Fruit fly (Drosophila melanogaster) whole organism, embryonic: ENCODE results near the gene Alg12.

Source experiments
- Abd-B ChIP-seq: fragments of 200-800 bp; sonication (Bioruptor generic); optimal IDR thresholded peaks from 2 replicates; lab custom pipeline; 2018; ENCODE audit warnings: missing biosample characterization, mild to moderate bottlenecking, missing genetic modification characterization, moderate library complexity
- Bdp1 ChIP-seq: fragments of 200-800 bp; sonication (Bioruptor generic); optimal IDR thresholded peaks from 3 replicates; lab custom pipeline; 2016; ENCODE audit warnings: missing biosample characterization, missing genetic modification characterization
- CG10209 ChIP-seq: fragments of 200-800 bp; sonication (Bioruptor generic); optimal IDR thresholded peaks from 3 replicates; lab custom pipeline; 2017; ENCODE audit warnings: missing biosample characterization, mild to moderate bottlenecking, missing genetic modification characterization, missing genetic modification reagents
- CG1024 ChIP-seq: fragments of 200-800 bp; sonication (Bioruptor generic); IDR thresholded peaks from 2 replicates; pipeline ENCODE4 v1.3.6; 2022; ENCODE audit warnings: missing biosample characterization, missing genetic modification characterization
- CG10431 ChIP-seq: fragments of 200-800 bp; sonication (Bioruptor generic); optimal IDR thresholded peaks from 3 replicates; lab custom pipeline; 2018; ENCODE audit warnings: missing biosample characterization, mild to moderate bottlenecking, missing genetic modification characterization
- CG11085 ChIP-seq: fragments of 200-800 bp; sonication (Bioruptor generic); IDR thresholded peaks from 2 replicates; pipeline ENCODE4 v1.3.6; 2022; ENCODE audit warnings: missing biosample characterization, missing genetic modification characterization
- CG11093 ChIP-seq: fragments of 200-800 bp; sonication (Bioruptor generic); IDR thresholded peaks from 3 replicates; pipeline ENCODE4 v1.3.6; 2022; ENCODE audit warnings: missing biosample characterization, missing genetic modification characterization
- CG13287 ChIP-seq: fragments of 200-800 bp; sonication (Bioruptor generic); IDR thresholded peaks from 2 replicates; pipeline ENCODE4 v1.3.6; 2022; ENCODE audit warnings: missing biosample characterization, missing genetic modification characterization; ENCODE audit not compliant: partially characterized antibody
- CG13424 ChIP-seq: fragments of 200-800 bp; sonication (Bioruptor generic); optimal IDR thresholded peaks from 2 replicates; lab custom pipeline; 2019; ENCODE audit warnings: missing biosample characterization, mild to moderate bottlenecking, missing genetic modification characterization, moderate library complexity
- CG13894 ChIP-seq: fragments of 200-800 bp; sonication (Bioruptor generic); optimal IDR thresholded peaks from 3 replicates; lab custom pipeline; 2018; ENCODE audit warnings: missing biosample characterization, mild to moderate bottlenecking, missing genetic modification characterization, moderate library complexity
- CG14014 ChIP-seq: fragments of 200-800 bp; sonication (Bioruptor generic); IDR thresholded peaks from 2 replicates; pipeline ENCODE4 v1.3.6; 2022; ENCODE audit warnings: missing biosample characterization, missing genetic modification characterization
- CG14860 ChIP-seq: fragments of 200-800 bp; sonication (Bioruptor generic); IDR thresholded peaks from 3 replicates; pipeline ENCODE4 v1.3.6; 2022; ENCODE audit warnings: missing biosample characterization, missing genetic modification characterization; ENCODE audit not compliant: partially characterized antibody
- CG16815 ChIP-seq: fragments of 200-800 bp; sonication (Bioruptor generic); optimal IDR thresholded peaks from 3 replicates; lab custom pipeline; 2017; ENCODE audit warnings: missing biosample characterization, mild to moderate bottlenecking, missing genetic modification characterization
- CG2116 ChIP-seq: fragments of 200-800 bp; sonication (Bioruptor generic); optimal IDR thresholded peaks from 3 replicates; lab custom pipeline; 2018; ENCODE audit warnings: missing biosample characterization, mild to moderate bottlenecking, missing genetic modification characterization
- CG2120 ChIP-seq: fragments of 200-800 bp; sonication (Bioruptor generic); optimal IDR thresholded peaks from 3 replicates; lab custom pipeline; 2016; ENCODE audit warnings: missing biosample characterization, missing genetic modification characterization
- CG31388 ChIP-seq: fragments of 200-800 bp; sonication (Bioruptor generic); optimal IDR thresholded peaks from 2 replicates; lab custom pipeline; 2016; ENCODE audit warnings: missing biosample characterization, missing genetic modification characterization
- CG34224 ChIP-seq: fragments of 200-800 bp; sonication (Bioruptor generic); IDR thresholded peaks from 3 replicates; pipeline ENCODE4 v1.3.6; 2022; ENCODE audit warnings: missing biosample characterization, missing genetic modification characterization; ENCODE audit not compliant: partially characterized antibody
- CG34422 ChIP-seq: fragments of 200-800 bp; sonication (Bioruptor generic); IDR thresholded peaks from 3 replicates; pipeline ENCODE4 v1.3.6; 2022; ENCODE audit warnings: missing biosample characterization, missing genetic modification characterization
- CG4617 ChIP-seq: fragments of 200-800 bp; sonication (Bioruptor generic); optimal IDR thresholded peaks from 3 replicates; lab custom pipeline; 2016; ENCODE audit warnings: missing biosample characterization, missing genetic modification characterization, borderline replicate concordance
- CG6791 ChIP-seq: fragments of 200-800 bp; sonication (Bioruptor generic); IDR thresholded peaks from 3 replicates; pipeline ENCODE4 v1.3.6; 2022; ENCODE audit warnings: missing biosample characterization, missing genetic modification characterization; ENCODE audit not compliant: partially characterized antibody
- CG7745 ChIP-seq: fragments of 200-800 bp; sonication (Bioruptor generic); optimal IDR thresholded peaks from 2 replicates; lab custom pipeline; 2018; ENCODE audit warnings: missing biosample characterization, mild to moderate bottlenecking, missing genetic modification characterization, moderate library complexity
- CG8281 ChIP-seq: fragments of 200-800 bp; sonication (Bioruptor generic); optimal IDR thresholded peaks from 2 replicates; lab custom pipeline; 2018; ENCODE audit warnings: missing biosample characterization, mild to moderate bottlenecking, missing genetic modification characterization, moderate library complexity
- CG8290 ChIP-seq, 3 experiments: fragments of 200-800 bp; sonication (Bioruptor generic); optimal IDR thresholded peaks; 2 replicates each; lab custom pipeline; 2016 to 2019; ENCODE audit warnings: missing biosample characterization in 3 of 3, missing genetic modification characterization in 3 of 3, mild to moderate bottlenecking in 2 of 3, moderate library complexity in 1 of 3
- Dip3 ChIP-seq: fragments of 200-800 bp; sonication (Bioruptor generic); optimal IDR thresholded peaks from 3 replicates; lab custom pipeline; 2016; ENCODE audit warnings: missing biosample characterization, missing genetic modification characterization
- Dref ChIP-seq: fragments of 200-800 bp; sonication (Bioruptor generic); IDR thresholded peaks from 2 replicates; pipeline ENCODE4 v1.3.6; 2022; ENCODE audit warnings: missing biosample characterization, missing genetic modification characterization
- GATAe ChIP-seq: fragments of 200-800 bp; sonication (Bioruptor generic); conservative IDR thresholded peaks from 2 replicates; pipeline ENCODE4 v1.3.6; 2022; ENCODE audit warnings: missing biosample characterization, missing genetic modification characterization
- Scr ChIP-seq: fragments of 200-800 bp; sonication (Bioruptor generic); IDR thresholded peaks from 2 replicates; pipeline ENCODE4 v1.3.6; 2022; ENCODE audit warnings: missing biosample characterization, missing genetic modification characterization; ENCODE audit not compliant: partially characterized antibody
- Sin3A ChIP-seq: fragments of >200 bp; optimal IDR thresholded peaks from 2 replicates; lab custom pipeline; 2018
- Sry-δ ChIP-seq: fragments of 200-800 bp; sonication (Bioruptor generic); optimal IDR thresholded peaks from 2 replicates; lab custom pipeline; 2016; ENCODE audit warnings: missing biosample characterization, missing genetic modification characterization
- TFAM ChIP-seq: fragments of 200-800 bp; sonication (Bioruptor generic); optimal IDR thresholded peaks from 2 replicates; lab custom pipeline; 2017; ENCODE audit warnings: missing biosample characterization, missing genetic modification characterization, inconsistent platforms
- amos ChIP-seq: fragments of 200-800 bp; sonication (Bioruptor generic); IDR thresholded peaks from 2 replicates; pipeline ENCODE4 v1.3.6; 2022; ENCODE audit warnings: missing biosample characterization, missing genetic modification characterization; ENCODE audit not compliant: partially characterized antibody
- bowl ChIP-seq: fragments of 200-800 bp; sonication (Bioruptor generic); IDR thresholded peaks from 2 replicates; pipeline ENCODE4 v1.3.6; 2022; ENCODE audit warnings: missing biosample characterization, missing genetic modification characterization
- bsh ChIP-seq, 2 experiments: fragments of 200-800 bp; sonication (Bioruptor generic); optimal IDR thresholded peaks; 2 replicates each; lab custom pipeline; 2017 to 2018; ENCODE audit warnings: mild to moderate bottlenecking in 2 of 2, missing biosample characterization in 2 of 2, missing genetic modification characterization in 2 of 2, moderate library complexity in 1 of 2
- chinmo ChIP-seq: fragments of 200-800 bp; sonication (Bioruptor generic); IDR thresholded peaks from 4 replicates; pipeline ENCODE4 v1.3.6; 2022; ENCODE audit warnings: missing biosample characterization, missing genetic modification characterization; ENCODE audit not compliant: partially characterized antibody
- corto ChIP-seq: fragments of 200-800 bp; sonication (Bioruptor generic); optimal IDR thresholded peaks from 2 replicates; lab custom pipeline; 2016; ENCODE audit warnings: missing biosample characterization, mild to moderate bottlenecking, missing genetic modification characterization, moderate library complexity
- crol ChIP-seq: fragments of 200-800 bp; sonication (Bioruptor generic); IDR thresholded peaks from 2 replicates; pipeline ENCODE4 v1.3.6; 2022; ENCODE audit warnings: missing biosample characterization, missing genetic modification characterization
- crp ChIP-seq, 2 experiments: fragments of 200-800 bp; sonication (Bioruptor generic); optimal IDR thresholded peaks; 2 replicates in 1 of 2; 3 replicates in 1 of 2; lab custom pipeline; 2017; ENCODE audit warnings: missing biosample characterization in 2 of 2, missing genetic modification characterization in 2 of 2, mild to moderate bottlenecking in 1 of 2, moderate library complexity in 1 of 2
- gcm2 ChIP-seq: fragments of 200-800 bp; sonication (Bioruptor generic); optimal IDR thresholded peaks from 2 replicates; lab custom pipeline; 2016; ENCODE audit warnings: missing biosample characterization, missing genetic modification characterization
- gt ChIP-seq: fragments of 200-800 bp; sonication (Bioruptor generic); IDR thresholded peaks from 2 replicates; pipeline ENCODE4 v1.3.6; 2022; ENCODE audit warnings: missing biosample characterization, missing genetic modification characterization
- hb ChIP-seq: fragments of 200-800 bp; sonication (Bioruptor generic); IDR thresholded peaks from 3 replicates; pipeline ENCODE4 v1.3.6; 2022; ENCODE audit warnings: missing biosample characterization, missing genetic modification characterization; ENCODE audit not compliant: partially characterized antibody
- hbn ChIP-seq: fragments of 200-800 bp; sonication (Bioruptor generic); IDR thresholded peaks from 2 replicates; pipeline ENCODE4 v1.3.6; 2022; ENCODE audit warnings: missing biosample characterization, missing genetic modification characterization; ENCODE audit not compliant: partially characterized antibody
- jing ChIP-seq: fragments of 200-800 bp; sonication (Bioruptor generic); optimal IDR thresholded peaks from 2 replicates; lab custom pipeline; 2018; ENCODE audit warnings: missing biosample characterization, mild to moderate bottlenecking, missing genetic modification characterization
- mam ChIP-seq: fragments of 200-800 bp; sonication (Bioruptor generic); optimal IDR thresholded peaks from 3 replicates; lab custom pipeline; 2016; ENCODE audit warnings: missing biosample characterization, missing genetic modification characterization
- p53 ChIP-seq: fragments of 200-800 bp; sonication (Bioruptor generic); optimal IDR thresholded peaks from 2 replicates; lab custom pipeline; 2016; ENCODE audit warnings: missing biosample characterization, missing genetic modification characterization
- scrt ChIP-seq: fragments of 200-800 bp; sonication (Bioruptor generic); optimal IDR thresholded peaks from 2 replicates; lab custom pipeline; 2018; ENCODE audit warnings: missing biosample characterization, mild to moderate bottlenecking, missing genetic modification characterization, moderate library complexity
- tio ChIP-seq: fragments of 200-800 bp; sonication (Bioruptor generic); optimal IDR thresholded peaks from 2 replicates; lab custom pipeline; 2017; ENCODE audit warnings: missing biosample characterization, missing genetic modification characterization, inconsistent platforms
- twi ChIP-seq: fragments of 200-800 bp; optimal IDR thresholded peaks from 2 replicates; lab custom pipeline; 2019; ENCODE audit warnings: missing biosample characterization, mild to moderate bottlenecking, missing genetic modification characterization, moderate library complexity
- vfl ChIP-seq: fragments of 200-800 bp; sonication (Bioruptor generic); optimal IDR thresholded peaks from 2 replicates; lab custom pipeline; 2016; ENCODE audit warnings: missing biosample characterization, missing genetic modification characterization
- zen2 ChIP-seq: fragments of 200-800 bp; sonication (Bioruptor generic); IDR thresholded peaks from 3 replicates; pipeline ENCODE4 v1.3.6; 2022; ENCODE audit warnings: missing biosample characterization, missing genetic modification characterization; ENCODE audit not compliant: partially characterized antibody

Alg12 gene

DNA sequence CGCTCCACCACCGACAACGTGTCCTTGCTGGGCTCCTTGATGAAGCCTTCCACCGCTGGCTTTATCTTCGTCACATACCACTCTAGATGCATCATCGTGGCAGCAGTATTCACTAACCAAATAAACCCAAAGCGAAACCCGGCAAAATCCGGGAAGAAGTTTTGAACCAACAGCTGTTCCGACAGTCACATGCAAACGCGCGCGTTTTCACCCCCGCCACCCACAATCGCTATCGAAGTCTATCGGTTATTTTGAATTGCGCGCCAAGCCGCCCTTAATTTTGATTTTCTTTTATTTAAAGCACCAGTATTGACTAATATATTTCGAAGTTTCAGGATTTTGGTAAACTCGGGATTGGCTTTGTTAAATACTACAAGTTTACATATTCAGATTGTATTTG lies 1.8 kb upstream of the Alg12 start, which contains the start of gene Tti1 (continued):
- TF ChIP-seq bsh (GFP tag; optimal IDR thresholded peaks at IDR 0.05; lab: Kevin White, UChicago), result no peak
- TF ChIP-seq CG14860 (GFP tag; lab: Robert Waterston, UW), result peak; percentile 33; the same call in 1 of the 3 replicates
- peak; percentile 9; the same call in 1 of the 2 replicates for TF ChIP-seq CG11085 (GFP tag; lab: Robert Waterston, UW)
- no peak for TF ChIP-seq Dip3 (GFP tag; lab: Kevin White, UChicago)
- TF ChIP-seq CG1024 (GFP tag; lab: Robert Waterston, UW), result no peak
- TF ChIP-seq corto (GFP tag; lab: Kevin White, UChicago), result no peak
- peak; percentile 19 for TF ChIP-seq Sry-δ (GFP tag; lab: Kevin White, UChicago)
- TF ChIP-seq twi (tag; lab: Kevin White, UChicago), result no peak
- TF ChIP-seq CG34422 (GFP tag; lab: Robert Waterston, UW), result peak; percentile 34; the same call in 1 of the 3 replicates
- TF ChIP-seq GATAe (GFP tag; lab: Robert Waterston, UW), result no peak
- TF ChIP-seq CG16815 (GFP tag; lab: Kevin White, UChicago), result no peak
- TF ChIP-seq Scr (GFP tag; lab: Robert Waterston, UW), result peak; percentile 42; the same call in 1 of the 2 replicates
- TF ChIP-seq tio, result no peak
- TF ChIP-seq zen2 (GFP tag; lab: Robert Waterston, UW), result 0 out of 3 replicates have a peak, but pooled peaks have one; percentile 7
- TF ChIP-seq Abd-B (GFP tag; lab: Kevin White, UChicago), result no peak
- no peak for TF ChIP-seq CG8290 (GFP tag; optimal IDR thresholded peaks at IDR 0.05; lab: Kevin White, UChicago)
- TF ChIP-seq CG8290 (tag; optimal IDR thresholded peaks at IDR 0.05; lab: Kevin White, UChicago), result no peak
- TF ChIP-seq CG13424 (tag; lab: Kevin White, UChicago), result no peak
- no peak for TF ChIP-seq CG10209 (GFP tag; lab: Kevin White, UChicago)
- no peak for TF ChIP-seq vfl (GFP tag; lab: Kevin White, UChicago)
- TF ChIP-seq amos (GFP tag; lab: Robert Waterston, UW), result peak; percentile 47; the same call in 1 of the 2 replicates
- no peak for TF ChIP-seq hb (GFP tag; lab: Robert Waterston, UW)
- no peak for TF ChIP-seq bowl (GFP tag; lab: Robert Waterston, UW)
- no peak for TF ChIP-seq Bdp1 (GFP tag; lab: Kevin White, UChicago)
- TF ChIP-seq jing (GFP tag; lab: Kevin White, UChicago), result no peak
- TF ChIP-seq scrt, result peak; percentile 34
- no peak for TF ChIP-seq CG11093 (GFP tag; lab: Robert Waterston, UW)
- TF ChIP-seq CG34224 (GFP tag; lab: Robert Waterston, UW), result peak; percentile 56; the same call in 2 of the 3 replicates
- no peak for TF ChIP-seq CG13894 (tag; lab: Kevin White, UChicago)
- no peak for TF ChIP-seq CG10431 (GFP tag; lab: Kevin White, UChicago)
- no peak for TF ChIP-seq gcm2 (GFP tag; lab: Kevin White, UChicago)
- TF ChIP-seq CG8281 (tag; lab: Kevin White, UChicago), result no peak
- no peak for TF ChIP-seq CG2120 (GFP tag; lab: Kevin White, UChicago)
- peak; percentile 39 to 91 for TF ChIP-seq crp (GFP tag; optimal IDR thresholded peaks at IDR 0.05; lab: Kevin White, UChicago)
- TF ChIP-seq CG31388 (GFP tag; lab: Kevin White, UChicago), result no peak
- TF ChIP-seq Sin3A, result peak; percentile 26
- no peak for TF ChIP-seq mam (GFP tag; lab: Kevin White, UChicago)
- peak; percentile 73 for TF ChIP-seq CG13287 (GFP tag; lab: Robert Waterston, UW)
- TF ChIP-seq p53, result no peak
- 0 out of 4 replicates have a peak, but pooled peaks have one; percentile 56 for TF ChIP-seq chinmo (GFP tag; lab: Robert Waterston, UW)
- TF ChIP-seq Dref, result peak; percentile 83
- TF ChIP-seq gt (GFP tag; lab: Robert Waterston, UW), result no peak
- no peak for TF ChIP-seq TFAM (GFP tag; lab: Kevin White, UChicago)
- TF ChIP-seq CG2116 (GFP tag; lab: Kevin White, UChicago), result no peak
- TF ChIP-seq crol (GFP tag; lab: Robert Waterston, UW), result peak; percentile 77
- peak; percentile 61; the same call in 2 of the 3 replicates for TF ChIP-seq CG6791 (GFP tag; lab: Robert Waterston, UW)
- no peak for TF ChIP-seq CG14014 (GFP tag; lab: Robert Waterston, UW)
- no peak for TF ChIP-seq CG4617 (GFP tag; lab: Kevin White, UChicago)
- TF ChIP-seq CG7745 (tag; lab: Kevin White, UChicago), result no peak
- TF ChIP-seq hbn (GFP tag; lab: Robert Waterston, UW), result peak; percentile 38; the same call in 1 of the 2 replicates
